Worm (Caenorhabditis elegans): ENCODE results near the gene R07E5.17.

The R07E5.17 gene

DNA sequence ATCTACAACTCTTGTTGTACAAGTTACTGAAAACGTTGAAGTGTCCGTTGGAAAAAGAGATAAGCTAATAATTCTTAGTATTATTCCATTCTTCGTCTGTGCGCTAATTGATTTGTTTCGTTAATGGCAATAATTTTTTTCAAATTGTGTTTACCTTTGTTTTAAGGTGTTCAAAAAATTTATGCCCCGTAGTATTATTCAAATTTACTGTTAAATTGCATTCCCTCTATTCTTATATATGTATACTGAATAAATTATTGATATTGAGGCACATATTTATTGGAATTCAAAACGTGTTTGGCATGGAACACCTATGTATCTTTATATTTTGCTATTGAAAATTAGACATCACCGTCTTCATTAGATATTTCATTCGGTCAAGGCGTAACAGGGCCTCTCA is 29.4 kb downstream of the R07E5.17 start, which contains the start of gene pals-26:
Gene pals-26, plus strand, starts transcription at position 301 of the 400 bp plus-strand sequence.
- TF ChIP-seq F13H6.1 (tag; optimal IDR thresholded peaks at IDR 0.05): no peak
- no peak for TF ChIP-seq unc-55 (GFP tag; optimal IDR thresholded peaks at IDR 0.05)
- no peak for TF ChIP-seq rnt-1 (tag; optimal IDR thresholded peaks at IDR 0.05)
- TF ChIP-seq Y22D7AL.16 (tag; optimal IDR thresholded peaks at IDR 0.05): no peak
- no peak for TF ChIP-seq ahr-1 (tag; optimal IDR thresholded peaks at IDR 0.05)
- TF ChIP-seq ceh-48 (tag; optimal IDR thresholded peaks at IDR 0.05): no peak
- no peak for TF ChIP-seq ref-2 (tag; optimal IDR thresholded peaks at IDR 0.05)
- TF ChIP-seq sox-4 (tag; optimal IDR thresholded peaks at IDR 0.05): no peak
- TF ChIP-seq ceh-34 (tag; optimal IDR thresholded peaks at IDR 0.05): no peak
- TF ChIP-seq syd-9 (tag; optimal IDR thresholded peaks at IDR 0.05): no peak
- no peak for TF ChIP-seq ceh-2 (tag; optimal IDR thresholded peaks at IDR 0.05)
- no peak for TF ChIP-seq C38D4.7 (GFP tag; optimal IDR thresholded peaks at IDR 0.05)
- TF ChIP-seq pax-1 (tag; optimal IDR thresholded peaks at IDR 0.05): no peak

- TF ChIP-seq pag-3 (tag; optimal IDR thresholded peaks at IDR 0.05; ENCODE audit: borderline replicate concordance) (no peak), ceh-24 (tag; optimal IDR thresholded peaks at IDR 0.05) (no peak), C38D4.7 (GFP tag; optimal IDR thresholded peaks at IDR 0.05) (no peak), ttx-3 (tag; optimal IDR thresholded peaks at IDR 0.05) (no peak), hlh-15 (tag; optimal IDR thresholded peaks at IDR 0.05) (no peak), fkh-10 (GFP tag; optimal IDR thresholded peaks at IDR 0.05) (no peak), tbx-2 (tag; optimal IDR thresholded peaks at IDR 0.05) (no peak), gmeb-2 (tag; optimal IDR thresholded peaks at IDR 0.05) (no peak), pqm-1 (tag; optimal IDR thresholded peaks at IDR 0.05) (no peak), nfya-1 (tag; optimal IDR thresholded peaks at IDR 0.05) (no peak), ceh-14 (tag; optimal IDR thresholded peaks at IDR 0.05) (no peak), unc-55 (GFP tag; optimal IDR thresholded peaks at IDR 0.05) (no peak), nhr-232 (tag; optimal IDR thresholded peaks at IDR 0.05) (no peak), zip-5 (tag; optimal IDR thresholded peaks at IDR 0.05) (no peak), sdc-2 (tag; optimal IDR thresholded peaks at IDR 0.05) (no peak), hlh-30 (tag; optimal IDR thresholded peaks at IDR 0.05; ENCODE audit: insufficient read depth) (no peak)
Observed at ce11 chrIII:4372894-4373293, 31.3 kb downstream of the R07E5.17 start.

ce11 chrIII:4370585-4370984 is 33.7 kb downstream of the R07E5.17 start, which contains the start of gene ckb-3:
Gene ckb-3 (plus strand): TSS chrIII:4370885.
- TF ChIP-seq pat-9 (tag; optimal IDR thresholded peaks at IDR 0.05): no peak
- no peak for TF ChIP-seq C38D4.7 (GFP tag; optimal IDR thresholded peaks at IDR 0.05)
- TF ChIP-seq elt-4 (tag; optimal IDR thresholded peaks at IDR 0.05): no peak
- no peak for TF ChIP-seq unc-42 (tag; optimal IDR thresholded peaks at IDR 0.05)
- TF ChIP-seq zip-5 (tag; optimal IDR thresholded peaks at IDR 0.05): no peak
- no peak for TF ChIP-seq tbx-7 (tag; optimal IDR thresholded peaks at IDR 0.05)
- no peak for TF ChIP-seq ceh-6 (GFP tag; optimal IDR thresholded peaks at IDR 0.05)

DNA sequence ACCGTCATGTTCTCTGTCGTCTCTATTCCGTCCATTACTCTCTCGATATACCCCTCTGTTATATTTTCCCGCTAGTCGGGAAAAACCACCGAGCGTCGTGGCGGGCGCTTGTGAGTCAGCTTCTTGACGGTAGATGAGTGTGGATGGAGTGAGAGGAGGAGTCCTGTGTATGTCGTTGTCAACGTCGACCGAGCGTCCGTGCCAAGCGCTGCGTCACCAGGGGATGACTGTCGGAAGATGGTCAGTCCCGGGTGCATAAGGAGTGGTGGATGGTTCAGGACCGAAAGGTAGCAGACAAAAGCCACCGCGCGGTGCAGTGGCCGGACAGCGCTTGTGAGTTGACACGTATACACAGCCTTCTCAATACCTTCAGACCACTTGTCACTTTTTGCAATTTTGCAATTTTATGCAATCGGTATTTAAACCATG is 34.8 kb downstream of the R07E5.17 start:
- TF ChIP-seq F13H6.1 (tag; optimal IDR thresholded peaks at IDR 0.05) (peak; percentile 31), pha-2 (tag; optimal IDR thresholded peaks at IDR 0.05) (peak; percentile 69), zip-5 (tag; optimal IDR thresholded peaks at IDR 0.05) (peak; percentile 19), syd-9 (tag; optimal IDR thresholded peaks at IDR 0.05) (peak; percentile 72), ceh-2 (tag; optimal IDR thresholded peaks at IDR 0.05) (peak; percentile 29), hlh-6 (tag; optimal IDR thresholded peaks at IDR 0.05) (peak; percentile 74), T23F11.4 (GFP tag; optimal IDR thresholded peaks at IDR 0.05) (peak; percentile 33), unc-3 (GFP tag; conservative IDR thresholded peaks at IDR 0.05) (peak; percentile 30; the same call in 1 of the 2 replicates), unc-3 (tag; optimal IDR thresholded peaks at IDR 0.05) (peak; percentile 54), fax-1 (tag; optimal IDR thresholded peaks at IDR 0.05) (peak; percentile 20), ttx-3 (tag; optimal IDR thresholded peaks at IDR 0.05) (peak; percentile 61), unc-42 (tag; optimal IDR thresholded peaks at IDR 0.05) (peak; percentile 3), K02D7.2 (tag; optimal IDR thresholded peaks at IDR 0.05) (peak; percentile 44), dve-1 (tag; optimal IDR thresholded peaks at IDR 0.05) (peak; percentile 18), C08G9.2 (tag; optimal IDR thresholded peaks at IDR 0.05) (peak; percentile 10), C38D4.7 (GFP tag; optimal IDR thresholded peaks at IDR 0.05) (peak; percentile 49), nfya-1 (tag; optimal IDR thresholded peaks at IDR 0.05) (peak; percentile 26), ceh-31 (tag; optimal IDR thresholded peaks at IDR 0.05) (peak; percentile 29), lim-6 (tag; optimal IDR thresholded peaks at IDR 0.05) (peak; percentile 22), dmd-4 (tag; optimal IDR thresholded peaks at IDR 0.05; ENCODE audit: borderline replicate concordance) (peak; percentile 33), fkh-6 (tag; optimal IDR thresholded peaks at IDR 0.05) (peak; percentile 33), ahr-1 (tag; optimal IDR thresholded peaks at IDR 0.05) (peak; percentile 35), ceh-18 (tag; optimal IDR thresholded peaks at IDR 0.05) (peak; percentile 69), sox-4 (tag; optimal IDR thresholded peaks at IDR 0.05) (peak; percentile 30), pat-9 (tag; optimal IDR thresholded peaks at IDR 0.05) (peak; percentile 56), elt-2 (tag; optimal IDR thresholded peaks at IDR 0.05) (peak; percentile 76)

All from whole organism, late embryonic.